Fruit fly (Drosophila melanogaster): ENCODE results near the gene CG10650.

Gene CG10650

DNA sequence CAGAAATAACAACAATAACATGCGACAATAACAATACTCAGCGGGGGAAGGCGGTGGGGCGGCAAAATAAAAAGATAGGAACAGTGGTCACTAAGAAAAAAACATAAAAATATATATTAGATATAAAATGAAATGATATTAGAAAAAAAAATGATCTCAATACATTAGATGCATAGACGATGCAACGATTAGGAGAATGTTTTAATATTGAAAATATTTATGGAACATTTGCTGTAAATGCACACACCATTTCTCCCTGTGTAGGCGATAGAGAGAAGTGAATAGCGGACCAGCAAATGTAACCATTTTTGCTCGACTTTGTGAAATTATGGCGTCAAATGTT is 29.5 kb downstream of the CG10650 start (continued):
- TF ChIP-seq ftz-f1 (GFP tag; optimal IDR thresholded peaks at IDR 0.05) (peak; percentile 94), lola (GFP tag; optimal IDR thresholded peaks at IDR 0.05) (peak in 1 of 3 experiments; percentile 6), wdn (GFP tag; IDR thresholded peaks at IDR 0.05) (peak; percentile 95), gfzf (GFP tag; optimal IDR thresholded peaks at IDR 0.05) (no peak), GATAe (GFP tag; conservative IDR thresholded peaks at IDR 0.05) (peak; percentile 89), Ptx1 (GFP tag; IDR thresholded peaks at IDR 0.05) (peak; percentile 92), CG15696 (tag; optimal IDR thresholded peaks at IDR 0.05) (peak; percentile 66), ssp (GFP tag; IDR thresholded peaks at IDR 0.05) (peak; percentile 80), ci (GFP tag; IDR thresholded peaks at IDR 0.05) (peak; percentile 83), Meics (GFP tag; optimal IDR thresholded peaks at IDR 0.05) (peak; percentile 89), CG6854 (GFP tag; optimal IDR thresholded peaks at IDR 0.05) (peak; percentile 65), salm (tag; optimal IDR thresholded peaks at IDR 0.05) (peak; percentile 15), HLH54F (GFP tag; optimal IDR thresholded peaks at IDR 0.05) (peak; percentile 31), ara (GFP tag; IDR thresholded peaks at IDR 0.05) (peak; percentile 71), hbn (GFP tag; IDR thresholded peaks at IDR 0.05; ENCODE audit: partially characterized antibody) (no peak), sqz (GFP tag; optimal IDR thresholded peaks at IDR 0.05) (peak; percentile 8), Gug (GFP tag; IDR thresholded peaks at IDR 0.05) (peak; percentile 81), CG14710 (tag; optimal IDR thresholded peaks at IDR 0.05) (peak; percentile 47), Dp (GFP tag; optimal IDR thresholded peaks at IDR 0.05) (no peak), Dip3 (GFP tag; optimal IDR thresholded peaks at IDR 0.05) (peak; percentile 40), phol (tag; optimal IDR thresholded peaks at IDR 0.05) (peak; percentile 72), CG8388 (GFP tag; optimal IDR thresholded peaks at IDR 0.05) (peak; percentile 57), bcd (GFP tag; optimal IDR thresholded peaks at IDR 0.05) (peak; percentile 75), CG1602 (GFP tag; optimal IDR thresholded peaks at IDR 0.05) (peak; percentile 53), Mad (GFP tag; optimal IDR thresholded peaks at IDR 0.05) (peak; percentile 16), Fer3 (tag; optimal IDR thresholded peaks at IDR 0.05) (peak; percentile 94), crc (GFP tag; optimal IDR thresholded peaks at IDR 0.05) (no peak), inv (GFP tag; IDR thresholded peaks at IDR 0.05; ENCODE audit: partially characterized antibody) (no peak), kni (GFP tag; optimal IDR thresholded peaks at IDR 0.05) (no peak), Hmr (GFP tag; optimal IDR thresholded peaks at IDR 0.05) (peak; percentile 77), ERR (GFP tag; optimal IDR thresholded peaks at IDR 0.05) (no peak), CG14441 (GFP tag; IDR thresholded peaks at IDR 0.05) (peak; percentile 89), btn (GFP tag; optimal IDR thresholded peaks at IDR 0.05) (no peak), CG10147 (GFP tag; optimal IDR thresholded peaks at IDR 0.05) (peak; percentile 75), CG4328 (GFP tag; optimal IDR thresholded peaks at IDR 0.05) (no peak), zen (tag; optimal IDR thresholded peaks at IDR 0.05) (peak; percentile 72), dmrt99B (tag; optimal IDR thresholded peaks at IDR 0.05) (peak; percentile 76), pb (GFP tag; optimal IDR thresholded peaks at IDR 0.05) (no peak), CG8924 (tag; optimal IDR thresholded peaks at IDR 0.05) (peak; percentile 77), Hmx (GFP tag; optimal IDR thresholded peaks at IDR 0.05) (no peak), chm (GFP tag; IDR thresholded peaks at IDR 0.05) (peak; percentile 68; the same call in 1 of the 2 replicates), Gsc (GFP tag; IDR thresholded peaks at IDR 0.05) (no peak), mam (GFP tag; optimal IDR thresholded peaks at IDR 0.05) (peak; percentile 66), CG7556 (GFP tag; optimal IDR thresholded peaks at IDR 0.05) (peak; percentile 62), row (GFP tag; IDR thresholded peaks at IDR 0.05) (peak; percentile 95), hkb (optimal IDR thresholded peaks at IDR 0.05) (no peak), hkb (GFP tag; IDR thresholded peaks at IDR 0.05) (peak; percentile 90), fd102C (GFP tag; optimal IDR thresholded peaks at IDR 0.05) (no peak), CG4360 (GFP tag; IDR thresholded peaks at IDR 0.05) (0 out of 2 replicates have a peak, but pooled peaks have one; percentile 51), fu2 (GFP tag; optimal IDR thresholded peaks at IDR 0.05) (peak; percentile 39), CG15269 (tag; optimal IDR thresholded peaks at IDR 0.05) (peak; percentile 82)

Measured in whole organism, embryonic.